Worm (Caenorhabditis elegans): Measurements from ENCODE around the gene str-79.

Gene str-79

ce11 chrX:1969575-1969974 is at the start of gene str-79:
str-79 (plus strand) TSS chrX:1969875.
- TF ChIP-seq dpl-1 (GFP tag; optimal IDR thresholded peaks at IDR 0.05) (no peak), cebp-2 (GFP tag; IDR thresholded peaks at IDR 0.05) (no peak), snpc-4 (GFP tag; optimal IDR thresholded peaks at IDR 0.05) (no peak), snpc-4 (tag; optimal IDR thresholded peaks at IDR 0.05) (no peak), B0035.1 (tag; optimal IDR thresholded peaks at IDR 0.05) (no peak)

DNA sequence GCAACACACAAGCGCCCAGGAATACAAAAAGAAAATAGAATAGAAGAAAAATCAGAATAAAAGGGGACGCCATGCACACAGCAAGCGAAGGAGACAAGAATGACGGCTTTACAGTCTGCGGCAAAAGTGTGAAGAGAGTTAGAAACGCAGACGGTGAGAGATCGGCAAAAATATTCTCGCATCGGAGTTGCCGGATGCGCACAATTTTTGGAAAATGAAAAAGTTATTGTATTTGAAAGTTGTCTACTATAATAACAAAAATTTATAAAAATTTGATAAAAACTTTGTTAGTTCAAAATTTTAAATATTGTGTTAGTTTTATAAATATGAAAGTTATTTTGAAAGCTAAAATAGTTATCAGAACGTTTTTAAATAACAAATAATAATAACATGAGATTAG is 47.4 kb upstream of the str-79 start, which contains the start of gene ZC53.22:
TSS of gene ZC53.22 (minus strand) at position 101 of the 400 bp plus-strand sequence.
- TF ChIP-seq repo-1 (tag; optimal IDR thresholded peaks at IDR 0.05) (no peak), Y95B8A.8 (GFP tag; IDR thresholded peaks at IDR 0.05) (no peak), dpff-1 (tag; optimal IDR thresholded peaks at IDR 0.05) (no peak), B0261.1 (tag; optimal IDR thresholded peaks at IDR 0.05) (no peak), ztf-25 (GFP tag; IDR thresholded peaks at IDR 0.05) (no peak), nhr-90 (tag; optimal IDR thresholded peaks at IDR 0.05) (no peak), Y67H2A.10 (GFP tag; conservative IDR thresholded peaks at IDR 0.05) (no peak), madf-3 (GFP tag; IDR thresholded peaks at IDR 0.05) (no peak), die-1 (tag; optimal IDR thresholded peaks at IDR 0.05) (no peak), hmg-1.2 (GFP tag; IDR thresholded peaks at IDR 0.05) (no peak), ceh-58 (GFP tag; IDR thresholded peaks at IDR 0.05) (no peak), hlh-26 (GFP tag; conservative IDR thresholded peaks at IDR 0.05) (no peak), egrh-3 (GFP tag; IDR thresholded peaks at IDR 0.05) (no peak), B0035.1 (tag; optimal IDR thresholded peaks at IDR 0.05) (no peak)

ce11 chrX:1924138-1924537 is 45.5 kb upstream of the str-79 start, which contains the start of gene ZC53.2:
ZC53.2 (minus strand) TSS chrX:1924238.
- TF ChIP-seq lir-1 (GFP tag; conservative IDR thresholded peaks at IDR 0.05) (no peak), ceh-91 (GFP tag; IDR thresholded peaks at IDR 0.05) (no peak), die-1 (tag; optimal IDR thresholded peaks at IDR 0.05) (no peak), B0019.2 (GFP tag; conservative IDR thresholded peaks at IDR 0.05) (no peak), Y67H2A.10 (GFP tag; conservative IDR thresholded peaks at IDR 0.05) (no peak), hlh-12 (tag; optimal IDR thresholded peaks at IDR 0.05) (no peak), aptf-3 (GFP tag; IDR thresholded peaks at IDR 0.05) (no peak), K12H6.12 (tag; optimal IDR thresholded peaks at IDR 0.05) (no peak), hrde-1 (tag; optimal IDR thresholded peaks at IDR 0.05; ENCODE audit: borderline replicate concordance) (no peak), fkh-3 (tag; optimal IDR thresholded peaks at IDR 0.05) (no peak), Y95B8A.8 (GFP tag; IDR thresholded peaks at IDR 0.05) (no peak), tlf-1 (GFP tag; optimal IDR thresholded peaks at IDR 0.05) (no peak), bed-2 (GFP tag; IDR thresholded peaks at IDR 0.05) (no peak), Y79H2A.3 (GFP tag; conservative IDR thresholded peaks at IDR 0.05) (no peak)

- TF ChIP-seq sea-2 (GFP tag; IDR thresholded peaks at IDR 0.05) (no peak), hsf-1 (GFP tag; IDR thresholded peaks at IDR 0.05) (no peak), T07F8.4 (tag; optimal IDR thresholded peaks at IDR 0.05) (no peak), egl-18 (GFP tag; IDR thresholded peaks at IDR 0.05) (no peak), tlf-1 (GFP tag; optimal IDR thresholded peaks at IDR 0.05) (no peak), ztf-25 (GFP tag; IDR thresholded peaks at IDR 0.05) (no peak), dpl-1 (GFP tag; optimal IDR thresholded peaks at IDR 0.05) (no peak), nhr-90 (tag; optimal IDR thresholded peaks at IDR 0.05) (no peak), nhr-27 (tag; optimal IDR thresholded peaks at IDR 0.05) (no peak), mes-4 (tag; optimal IDR thresholded peaks at IDR 0.05) (no peak), F39B2.1 (GFP tag; IDR thresholded peaks at IDR 0.05) (no peak), lsl-1 (GFP tag; optimal IDR thresholded peaks at IDR 0.05) (no peak), F57A8.1 (GFP tag; optimal IDR thresholded peaks at IDR 0.05) (no peak), aptf-2 (GFP tag; conservative IDR thresholded peaks at IDR 0.05) (no peak)
Observed at ce11 chrX:1935438-1935837, 34.2 kb upstream of the str-79 start.
